Worm (Caenorhabditis elegans) whole organism, early embryonic: ENCODE data around the gene col-155.

ENCODE experiments used
- B0310.2 ChIP-seq: sonication (generic microtip); optimal IDR thresholded peaks from 2 replicates; lab custom pipeline; 2016; ENCODE audit warnings: mild to moderate bottlenecking, missing genetic modification characterization, missing compliant biosample characterization
- F13C5.2 ChIP-seq: sonication (generic microtip); optimal IDR thresholded peaks from 2 replicates; lab custom pipeline; 2017; ENCODE audit warnings: mild to moderate bottlenecking, missing genetic modification characterization, inconsistent platforms, missing compliant biosample characterization
- aly-1 ChIP-seq: sonication (generic microtip); optimal IDR thresholded peaks from 2 replicates; lab custom pipeline; 2016; ENCODE audit warnings: missing genetic modification characterization, missing compliant biosample characterization
- ama-1 ChIP-seq: fragments of 150-350 bp; optimal IDR thresholded peaks from 2 replicates; lab custom pipeline; 2014
- ceh-13 ChIP-seq: fragments of 200-800 bp; sonication (Bioruptor generic); optimal IDR thresholded peaks from 2 replicates; lab custom pipeline; 2018; ENCODE audit warnings: mild to moderate bottlenecking, missing genetic modification characterization, missing compliant biosample characterization
- ceh-36 ChIP-seq: sonication (generic microtip); optimal IDR thresholded peaks from 2 replicates; lab custom pipeline; 2016; ENCODE audit warnings: missing genetic modification characterization, inconsistent platforms, missing compliant biosample characterization
- ets-7 ChIP-seq: sonication (generic microtip); optimal IDR thresholded peaks from 2 replicates; lab custom pipeline; 2016; ENCODE audit warnings: missing genotype, missing genetic modification characterization, missing compliant biosample characterization
- flt-1 ChIP-seq: fragments of 200-800 bp; sonication (Bioruptor generic); IDR thresholded peaks from 2 replicates; pipeline ENCODE4 v1.3.6; 2022; ENCODE audit warnings: missing genetic modification characterization, missing compliant biosample characterization
- hmbx-1 ChIP-seq: sonication (generic microtip); optimal IDR thresholded peaks from 2 replicates; lab custom pipeline; 2016; ENCODE audit warnings: mild to moderate bottlenecking, missing genetic modification characterization, missing compliant biosample characterization
- hmg-4 ChIP-seq: fragments of 200-800 bp; sonication (Bioruptor generic); optimal IDR thresholded peaks from 2 replicates; lab custom pipeline; 2018; ENCODE audit warnings: mild to moderate bottlenecking, missing genetic modification characterization, missing compliant biosample characterization
- hnd-1 ChIP-seq: sonication (generic microtip); optimal IDR thresholded peaks from 2 replicates; lab custom pipeline; 2016; ENCODE audit warnings: missing genetic modification characterization, missing compliant biosample characterization
- pes-1 ChIP-seq: fragments of 200-800 bp; sonication (Bioruptor generic); IDR thresholded peaks from 2 replicates; pipeline ENCODE4 v1.3.6; 2022; ENCODE audit warnings: missing genetic modification reagents, missing genetic modification characterization, missing compliant biosample characterization
- scrt-1 ChIP-seq: fragments of 200-800 bp; sonication (Bioruptor generic); IDR thresholded peaks from 2 replicates; pipeline ENCODE4 v1.3.6; 2022; ENCODE audit warnings: missing genetic modification characterization, missing compliant biosample characterization
- sea-1 ChIP-seq: fragments of 200-800 bp; sonication (Bioruptor generic); conservative IDR thresholded peaks from 2 replicates; pipeline ENCODE4 v1.3.6; 2022; ENCODE audit warnings: missing genetic modification characterization, missing compliant biosample characterization
- tbx-11 ChIP-seq: fragments of 200-800 bp; sonication (Bioruptor generic); IDR thresholded peaks from 2 replicates; pipeline ENCODE4 v1.3.6; 2022; ENCODE audit warnings: missing genetic modification characterization, missing compliant biosample characterization
- tbx-37 ChIP-seq: fragments of 200-800 bp; sonication (Bioruptor generic); conservative IDR thresholded peaks from 2 replicates; pipeline ENCODE4 v1.3.6; 2022; ENCODE audit warnings: missing genetic modification reagents, missing genetic modification characterization, missing compliant biosample characterization
- tra-4 ChIP-seq: sonication (generic microtip); optimal IDR thresholded peaks from 2 replicates; lab custom pipeline; 2017; ENCODE audit warnings: missing genetic modification characterization, missing compliant biosample characterization

Gene col-155

ce11 chrV:11389776-11390175 is at the start of gene col-155:
col-155 (minus strand) TSS chrV:11389876.
- no peak for TF ChIP-seq hnd-1
- TF ChIP-seq tra-4 (tag; lab: Kevin White, UChicago): no peak

DNA sequence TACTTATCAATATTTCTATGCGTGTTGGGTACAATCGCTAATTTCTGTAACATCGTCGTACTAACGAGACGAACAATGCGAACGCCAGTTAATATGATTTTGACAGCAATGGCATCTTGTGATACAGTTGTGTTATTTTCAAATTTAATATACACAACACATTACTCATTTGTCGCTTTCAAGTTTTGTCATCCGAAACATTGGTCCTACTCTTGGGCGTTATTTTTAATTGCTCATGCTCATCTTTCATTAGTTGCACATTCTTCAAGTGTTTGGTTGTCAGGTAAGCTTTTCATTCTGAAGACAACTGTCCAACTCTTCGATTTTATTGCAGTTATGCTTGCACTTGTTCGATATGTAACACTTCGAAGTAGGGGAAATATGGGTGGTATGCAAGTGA is 49.5 kb upstream of the col-155 start:
- no peak for TF ChIP-seq tbx-37 (GFP tag; lab: Robert Waterston, UW)

DNA sequence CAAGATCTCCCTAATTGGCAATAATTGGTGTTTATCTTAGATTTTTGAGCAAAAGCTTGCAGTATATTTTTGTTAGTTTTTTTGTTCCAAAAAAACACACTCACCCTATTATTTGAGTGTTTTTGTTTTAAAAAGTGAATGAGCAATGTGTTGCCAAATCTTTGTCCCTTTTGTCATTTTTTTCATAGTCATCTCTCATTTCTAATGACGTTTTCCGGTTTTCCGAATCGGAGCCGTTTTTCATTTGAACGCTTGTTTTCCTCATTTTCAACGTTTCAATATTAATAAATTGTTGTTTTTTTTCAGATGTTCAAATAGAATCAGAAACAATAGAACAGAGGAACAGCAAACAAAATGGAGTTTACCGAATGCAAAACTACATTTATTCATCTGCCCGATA is 48.8 kb upstream of the col-155 start, which contains the start of gene dmsr-1:
Gene dmsr-1 (plus strand): TSS at position 301 of the 400 bp plus-strand sequence.
- TF ChIP-seq pes-1 (GFP tag; lab: Robert Waterston, UW) (no peak), hmg-4 (no peak), ceh-13 (GFP tag; lab: Kevin White, UChicago) (no peak), ets-7 (tag; lab: Kevin White, UChicago) (no peak), aly-1 (tag; lab: Kevin White, UChicago) (no peak), B0310.2 (tag; lab: Kevin White, UChicago) (no peak), scrt-1 (GFP tag; lab: Robert Waterston, UW) (no peak), sea-1 (GFP tag; lab: Robert Waterston, UW) (no peak), tra-4 (tag; lab: Kevin White, UChicago) (no peak)

- no peak for TF ChIP-seq sea-1 (GFP tag; lab: Robert Waterston, UW)
- TF ChIP-seq hnd-1: no peak
- no peak for TF ChIP-seq tbx-11 (GFP tag; lab: Robert Waterston, UW)
- TF ChIP-seq B0310.2 (tag; lab: Kevin White, UChicago): no peak
- no peak for TF ChIP-seq ama-1 (lab: Kevin White, UChicago)
These were observed 46.7 kb upstream of the col-155 start for ce11 chrV:11436407-11436806.

- TF ChIP-seq hmg-4: no peak
- TF ChIP-seq ets-7 (tag; lab: Kevin White, UChicago): no peak
- no peak for TF ChIP-seq tbx-11 (GFP tag; lab: Robert Waterston, UW)
- no peak for TF ChIP-seq ceh-36 (tag; lab: Kevin White, UChicago)
- TF ChIP-seq flt-1: no peak
- no peak for TF ChIP-seq hnd-1
- no peak for TF ChIP-seq ama-1 (lab: Kevin White, UChicago)
- TF ChIP-seq pes-1 (GFP tag; lab: Robert Waterston, UW): no peak
- no peak for TF ChIP-seq hmbx-1 (tag; lab: Kevin White, UChicago)
These were observed 45.6 kb upstream of the col-155 start for ce11 chrV:11435242-11435641.

DNA sequence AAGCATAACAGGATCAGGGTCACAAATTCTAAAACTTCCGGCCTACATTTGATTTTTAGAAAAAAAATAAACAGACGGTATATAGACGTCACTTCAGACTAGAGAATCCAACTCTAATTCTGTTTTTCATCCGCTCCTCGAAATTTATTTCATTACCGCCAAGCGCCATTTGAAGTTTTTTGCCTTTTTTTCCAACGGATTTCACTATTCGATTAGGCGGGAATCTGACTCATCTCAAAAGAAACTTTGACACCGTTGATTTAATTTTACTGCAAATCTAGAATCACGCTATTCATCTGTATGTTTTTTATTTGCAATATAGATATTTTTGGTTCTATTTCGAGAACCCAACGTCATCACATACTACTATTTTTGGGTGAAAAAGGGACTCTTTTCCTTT is 41.1 kb upstream of the col-155 start:
- TF ChIP-seq ama-1 (lab: Kevin White, UChicago) (no peak), aly-1 (tag; lab: Kevin White, UChicago) (no peak), tbx-11 (GFP tag; lab: Robert Waterston, UW) (no peak), tra-4 (tag; lab: Kevin White, UChicago) (no peak), hmg-4 (no peak), F13C5.2 (tag; lab: Kevin White, UChicago) (no peak)

- TF ChIP-seq hmbx-1 (tag; lab: Kevin White, UChicago): no peak
- no peak for TF ChIP-seq hnd-1
- no peak for TF ChIP-seq ceh-36 (tag; lab: Kevin White, UChicago)
- no peak for TF ChIP-seq ama-1 (lab: Kevin White, UChicago)
- no peak for TF ChIP-seq tbx-11 (GFP tag; lab: Robert Waterston, UW)
- no peak for TF ChIP-seq tbx-37 (GFP tag; lab: Robert Waterston, UW)
These were observed 39.1 kb upstream of the col-155 start for ce11 chrV:11428728-11429127.

DNA sequence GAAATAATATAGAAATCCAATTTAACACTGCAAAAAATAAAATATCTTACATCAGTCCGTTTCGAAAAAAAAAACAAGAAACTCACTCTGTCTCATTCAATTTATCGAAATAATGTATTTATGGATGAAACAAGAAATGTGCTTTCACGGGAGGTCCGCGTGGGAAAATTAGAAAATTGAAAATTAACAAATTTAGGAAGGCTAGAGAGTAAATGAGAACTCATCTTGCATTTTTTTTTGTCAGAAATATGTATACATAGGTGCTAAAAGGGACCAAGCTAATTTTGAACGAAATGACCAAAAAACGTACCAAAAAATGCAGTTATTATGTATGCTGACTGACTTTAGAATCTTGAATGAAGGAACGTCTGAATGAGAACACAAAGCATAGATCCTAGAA is 34.9 kb upstream of the col-155 start, which contains the start of gene T26H10.2:
Gene T26H10.2 (minus strand): TSS at position 101 of the 400 bp plus-strand sequence.
- TF ChIP-seq aly-1 (tag; lab: Kevin White, UChicago) (no peak), B0310.2 (tag; lab: Kevin White, UChicago) (no peak), hmg-4 (no peak), sea-1 (GFP tag; lab: Robert Waterston, UW) (no peak), flt-1 (no peak), scrt-1 (GFP tag; lab: Robert Waterston, UW) (no peak), ets-7 (tag; lab: Kevin White, UChicago) (no peak), ceh-13 (GFP tag; lab: Kevin White, UChicago) (no peak)

DNA sequence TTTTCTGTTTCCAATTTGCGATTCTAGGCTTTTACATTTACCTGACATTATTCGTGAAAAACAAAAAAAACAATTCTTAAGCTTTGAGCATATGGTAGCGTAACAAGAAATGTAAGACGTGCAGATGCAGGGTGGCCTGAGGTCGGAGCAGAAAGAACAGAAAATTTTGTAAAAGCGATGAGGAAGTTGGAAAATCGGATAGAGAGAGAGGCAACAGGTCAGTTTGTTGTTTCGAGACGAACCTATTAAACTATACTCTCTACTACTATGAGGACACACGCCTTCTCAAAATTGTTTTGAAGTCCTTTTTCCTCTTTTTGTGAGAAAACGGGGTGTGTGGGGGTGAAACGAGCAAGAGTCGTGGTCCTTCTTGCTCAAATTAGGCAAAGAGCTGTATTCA is 31.9 kb upstream of the col-155 start, which contains the start of gene des-2:
Gene des-2 (minus strand): TSS at position 101 of the 400 bp plus-strand sequence.
- TF ChIP-seq F13C5.2 (tag; lab: Kevin White, UChicago): no peak
- TF ChIP-seq ceh-36 (tag; lab: Kevin White, UChicago): no peak
- TF ChIP-seq scrt-1 (GFP tag; lab: Robert Waterston, UW): no peak
- TF ChIP-seq pes-1 (GFP tag; lab: Robert Waterston, UW): no peak
- no peak for TF ChIP-seq tbx-37 (GFP tag; lab: Robert Waterston, UW)
- TF ChIP-seq B0310.2 (tag; lab: Kevin White, UChicago): no peak
- no peak for TF ChIP-seq hmg-4
- TF ChIP-seq ama-1 (lab: Kevin White, UChicago): no peak
- TF ChIP-seq hnd-1: no peak
- no peak for TF ChIP-seq sea-1 (GFP tag; lab: Robert Waterston, UW)
